Worm (Caenorhabditis elegans) whole organism, early embryonic: ENCODE results near the gene gst-42.

Experiments used
- B0310.2 ChIP-seq: sonication (generic microtip); optimal IDR thresholded peaks from 2 replicates; lab custom pipeline; 2016; ENCODE audit warnings: mild to moderate bottlenecking, missing genetic modification characterization, missing compliant biosample characterization
- F13C5.2 ChIP-seq: sonication (generic microtip); optimal IDR thresholded peaks from 2 replicates; lab custom pipeline; 2017; ENCODE audit warnings: mild to moderate bottlenecking, missing genetic modification characterization, inconsistent platforms, missing compliant biosample characterization
- aly-1 ChIP-seq: sonication (generic microtip); optimal IDR thresholded peaks from 2 replicates; lab custom pipeline; 2016; ENCODE audit warnings: missing genetic modification characterization, missing compliant biosample characterization
- ama-1 ChIP-seq: fragments of 150-350 bp; optimal IDR thresholded peaks from 2 replicates; lab custom pipeline; 2014
- ceh-13 ChIP-seq: fragments of 200-800 bp; sonication (Bioruptor generic); optimal IDR thresholded peaks from 2 replicates; lab custom pipeline; 2018; ENCODE audit warnings: mild to moderate bottlenecking, missing genetic modification characterization, missing compliant biosample characterization
- ceh-36 ChIP-seq: sonication (generic microtip); optimal IDR thresholded peaks from 2 replicates; lab custom pipeline; 2016; ENCODE audit warnings: missing genetic modification characterization, inconsistent platforms, missing compliant biosample characterization
- ets-7 ChIP-seq: sonication (generic microtip); optimal IDR thresholded peaks from 2 replicates; lab custom pipeline; 2016; ENCODE audit warnings: missing genotype, missing genetic modification characterization, missing compliant biosample characterization
- flt-1 ChIP-seq: fragments of 200-800 bp; sonication (Bioruptor generic); IDR thresholded peaks from 2 replicates; pipeline ENCODE4 v1.3.6; 2022; ENCODE audit warnings: missing genetic modification characterization, missing compliant biosample characterization
- hmbx-1 ChIP-seq: sonication (generic microtip); optimal IDR thresholded peaks from 2 replicates; lab custom pipeline; 2016; ENCODE audit warnings: mild to moderate bottlenecking, missing genetic modification characterization, missing compliant biosample characterization
- hmg-4 ChIP-seq: fragments of 200-800 bp; sonication (Bioruptor generic); optimal IDR thresholded peaks from 2 replicates; lab custom pipeline; 2018; ENCODE audit warnings: mild to moderate bottlenecking, missing genetic modification characterization, missing compliant biosample characterization
- hnd-1 ChIP-seq: sonication (generic microtip); optimal IDR thresholded peaks from 2 replicates; lab custom pipeline; 2016; ENCODE audit warnings: missing genetic modification characterization, missing compliant biosample characterization
- pes-1 ChIP-seq: fragments of 200-800 bp; sonication (Bioruptor generic); IDR thresholded peaks from 2 replicates; pipeline ENCODE4 v1.3.6; 2022; ENCODE audit warnings: missing genetic modification reagents, missing genetic modification characterization, missing compliant biosample characterization
- scrt-1 ChIP-seq: fragments of 200-800 bp; sonication (Bioruptor generic); IDR thresholded peaks from 2 replicates; pipeline ENCODE4 v1.3.6; 2022; ENCODE audit warnings: missing genetic modification characterization, missing compliant biosample characterization
- sea-1 ChIP-seq: fragments of 200-800 bp; sonication (Bioruptor generic); conservative IDR thresholded peaks from 2 replicates; pipeline ENCODE4 v1.3.6; 2022; ENCODE audit warnings: missing genetic modification characterization, missing compliant biosample characterization
- tbx-11 ChIP-seq: fragments of 200-800 bp; sonication (Bioruptor generic); IDR thresholded peaks from 2 replicates; pipeline ENCODE4 v1.3.6; 2022; ENCODE audit warnings: missing genetic modification characterization, missing compliant biosample characterization
- tbx-37 ChIP-seq: fragments of 200-800 bp; sonication (Bioruptor generic); conservative IDR thresholded peaks from 2 replicates; pipeline ENCODE4 v1.3.6; 2022; ENCODE audit warnings: missing genetic modification reagents, missing genetic modification characterization, missing compliant biosample characterization
- tra-4 ChIP-seq: sonication (generic microtip); optimal IDR thresholded peaks from 2 replicates; lab custom pipeline; 2017; ENCODE audit warnings: missing genetic modification characterization, missing compliant biosample characterization

Gene gst-42

DNA sequence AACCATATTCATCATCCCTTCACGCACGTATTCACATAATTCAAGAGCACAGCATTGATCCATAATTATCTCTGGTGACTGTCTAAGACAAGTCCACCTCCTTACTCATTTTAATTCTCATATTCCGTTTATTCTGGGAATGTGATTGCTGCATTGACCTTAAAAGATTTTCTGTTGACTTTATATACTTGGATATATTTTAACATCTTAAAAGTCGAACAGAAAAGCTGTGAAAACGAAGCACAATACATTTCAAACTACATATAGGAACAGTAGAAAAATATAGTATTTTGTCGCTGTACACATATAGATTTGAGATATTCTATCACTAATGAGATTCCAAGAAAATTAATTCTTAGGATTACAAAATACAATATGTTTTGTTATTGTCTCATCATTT, 24.6 kb upstream of the gst-42 start:
- no peak for TF ChIP-seq ets-7 (tag; lab: Kevin White, UChicago)
- TF ChIP-seq F13C5.2 (tag; lab: Kevin White, UChicago) = no peak
- TF ChIP-seq sea-1 = no peak
- no peak for TF ChIP-seq tbx-11 (GFP tag; lab: Robert Waterston, UW)
- TF ChIP-seq pes-1 (GFP tag; lab: Robert Waterston, UW) = no peak
- no peak for TF ChIP-seq flt-1 (GFP tag; lab: Robert Waterston, UW)
- no peak for TF ChIP-seq ceh-36 (tag; lab: Kevin White, UChicago)
- TF ChIP-seq tra-4 = no peak
- no peak for TF ChIP-seq scrt-1
- no peak for TF ChIP-seq B0310.2 (tag; lab: Kevin White, UChicago)
- no peak for TF ChIP-seq hnd-1 (tag; lab: Kevin White, UChicago)

DNA sequence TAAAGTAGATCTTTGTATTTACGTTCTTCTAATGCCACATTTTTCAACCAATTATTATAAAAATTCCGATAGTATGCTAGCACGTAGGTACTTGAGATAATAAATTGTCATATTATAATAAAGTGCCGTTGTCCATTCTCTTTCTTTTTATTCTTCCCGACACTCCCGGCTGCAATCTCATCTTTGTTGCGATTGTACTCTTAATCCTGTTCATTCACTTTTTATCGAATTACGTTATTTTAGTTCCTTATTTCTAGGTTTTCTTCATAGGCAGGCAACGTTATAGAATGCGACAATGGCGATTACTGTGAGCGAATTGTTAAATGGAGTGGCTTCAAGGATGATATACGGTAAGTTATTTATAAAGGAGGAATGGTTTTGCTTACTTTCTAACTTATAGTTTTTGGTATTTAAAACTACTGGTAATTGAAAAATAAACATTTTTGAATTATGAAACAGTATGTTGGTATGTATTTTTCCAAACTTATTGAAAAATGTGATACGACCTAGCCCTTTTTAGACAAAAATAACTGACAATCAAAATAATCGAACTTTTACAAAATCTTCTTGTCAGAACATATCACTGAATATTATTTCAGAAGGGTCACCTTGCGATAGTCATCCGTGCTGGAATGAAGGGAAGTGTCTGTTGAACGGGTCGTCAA, 18.2 kb upstream of the gst-42 start, which contains the start of gene C40H5.2:
Gene C40H5.2 (plus strand): TSS at position 256 of the 665 bp plus-strand sequence.
- TF ChIP-seq sea-1 (no peak), B0310.2 (tag; lab: Kevin White, UChicago) (no peak), ets-7 (tag; lab: Kevin White, UChicago) (no peak), tbx-11 (GFP tag; lab: Robert Waterston, UW) (no peak), hmbx-1 (tag; lab: Kevin White, UChicago) (no peak), ama-1 (lab: Kevin White, UChicago) (no peak), tbx-37 (no peak), ceh-13 (GFP tag; lab: Kevin White, UChicago) (no peak), flt-1 (GFP tag; lab: Robert Waterston, UW) (no peak)

DNA sequence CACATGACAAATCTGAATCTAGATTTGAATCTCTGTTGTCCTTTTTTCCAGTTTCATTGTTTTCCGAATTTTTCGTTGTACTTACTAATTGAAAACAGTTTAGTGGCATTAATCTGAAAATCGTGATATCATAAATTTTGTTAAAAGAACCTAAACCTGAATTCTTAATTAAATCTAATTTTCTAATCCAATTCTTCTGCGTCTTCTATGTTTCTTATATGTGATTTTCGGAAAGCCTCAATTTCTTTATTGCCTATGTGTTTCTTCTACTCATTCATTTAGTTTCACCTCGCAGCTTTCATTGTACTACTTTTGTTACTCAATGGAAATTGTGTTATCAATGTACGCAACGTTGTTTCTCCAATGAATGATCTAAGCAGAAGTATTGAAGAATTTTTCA, 16.0 kb upstream of the gst-42 start:
- TF ChIP-seq tra-4 (no peak), F13C5.2 (tag; lab: Kevin White, UChicago) (no peak), ceh-36 (tag; lab: Kevin White, UChicago) (no peak)

DNA sequence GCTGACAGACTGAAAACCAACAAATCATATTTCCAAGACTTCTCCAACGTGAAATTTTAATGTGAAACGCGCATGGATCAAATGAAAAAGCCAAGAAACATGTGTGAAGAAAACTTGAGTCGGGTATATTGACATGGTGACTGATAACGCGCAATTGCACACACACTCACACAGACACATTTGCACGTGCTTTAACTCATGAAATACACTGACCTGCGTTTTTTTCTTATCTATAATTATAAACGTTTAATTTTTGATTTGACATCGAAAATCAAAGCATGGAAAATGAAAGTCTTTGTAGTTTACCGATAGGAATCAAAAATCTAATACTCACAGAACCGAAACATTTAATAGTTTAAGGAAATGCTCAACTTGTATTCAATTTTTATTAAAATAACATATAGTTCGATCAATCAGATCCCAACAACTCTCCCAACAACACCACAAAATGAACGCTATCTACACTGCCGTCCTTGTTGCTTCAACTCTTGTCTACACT, 10.9 kb upstream of the gst-42 start, which contains the start of gene nspa-9:
Gene nspa-9 (plus strand): TSS at position 449 of the 499 bp plus-strand sequence.
- TF ChIP-seq tbx-11 (GFP tag; lab: Robert Waterston, UW) (no peak), F13C5.2 (tag; lab: Kevin White, UChicago) (no peak), flt-1 (GFP tag; lab: Robert Waterston, UW) (no peak), ceh-36 (tag; lab: Kevin White, UChicago) (no peak), scrt-1 (no peak), pes-1 (GFP tag; lab: Robert Waterston, UW) (no peak), aly-1 (tag; lab: Kevin White, UChicago) (no peak), hnd-1 (tag; lab: Kevin White, UChicago) (no peak), hmg-4 (GFP tag; lab: Kevin White, UChicago) (no peak), sea-1 (no peak), ets-7 (tag; lab: Kevin White, UChicago) (no peak), B0310.2 (tag; lab: Kevin White, UChicago) (no peak), ama-1 (lab: Kevin White, UChicago) (no peak), tbx-37 (no peak), hmbx-1 (tag; lab: Kevin White, UChicago) (no peak), ceh-13 (GFP tag; lab: Kevin White, UChicago) (no peak), tra-4 (no peak)

DNA sequence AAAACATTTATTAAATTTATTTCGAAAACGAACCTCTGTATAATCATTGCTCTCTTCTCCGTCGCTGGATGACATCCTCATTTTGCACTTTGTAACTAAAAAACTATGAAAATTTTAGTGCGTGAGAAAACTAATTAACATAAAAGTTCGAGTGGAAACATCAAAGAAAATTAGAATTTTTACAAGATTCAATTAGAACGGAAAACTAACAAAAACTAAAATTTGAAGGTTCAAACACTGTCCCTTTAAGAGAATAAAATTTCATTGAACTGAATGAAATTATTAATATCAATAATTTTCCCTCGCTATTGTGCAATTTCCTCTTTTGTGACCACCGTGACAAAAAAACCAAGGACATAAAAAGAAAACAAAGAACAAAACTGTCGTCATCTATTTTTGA, 9.3 kb upstream of the gst-42 start, which contains the start of gene D1053.3:
Gene D1053.3 (minus strand): TSS at position 101 of the 400 bp plus-strand sequence.
- TF ChIP-seq tbx-11 (GFP tag; lab: Robert Waterston, UW) (no peak), tra-4 (no peak), hnd-1 (tag; lab: Kevin White, UChicago) (no peak), ceh-13 (GFP tag; lab: Kevin White, UChicago) (no peak), F13C5.2 (tag; lab: Kevin White, UChicago) (no peak), ets-7 (tag; lab: Kevin White, UChicago) (no peak), ceh-36 (tag; lab: Kevin White, UChicago) (no peak), ama-1 (lab: Kevin White, UChicago) (no peak), hmbx-1 (tag; lab: Kevin White, UChicago) (no peak), hmg-4 (GFP tag; lab: Kevin White, UChicago) (no peak), flt-1 (GFP tag; lab: Robert Waterston, UW) (no peak)

DNA sequence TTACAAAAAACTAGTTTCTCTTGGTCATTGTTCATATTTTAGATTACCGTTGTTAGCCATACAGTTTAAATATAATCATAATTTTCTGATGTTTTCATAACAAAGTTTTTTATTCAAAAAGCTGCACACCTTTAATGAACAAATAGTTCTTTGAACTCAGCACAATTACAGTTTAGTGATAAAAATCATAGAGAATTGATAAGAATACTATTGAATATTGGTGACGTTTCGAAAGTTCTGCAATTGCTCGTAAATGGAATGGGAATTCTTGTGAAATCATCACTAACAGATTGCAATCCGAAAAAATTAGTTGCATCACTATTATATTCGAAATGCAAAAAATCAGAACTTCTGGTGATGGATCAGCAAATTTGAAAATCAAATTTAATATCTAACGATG, 6.4 kb upstream of the gst-42 start:
- TF ChIP-seq ceh-13 (GFP tag; lab: Kevin White, UChicago) (no peak), B0310.2 (tag; lab: Kevin White, UChicago) (no peak), aly-1 (tag; lab: Kevin White, UChicago) (no peak), pes-1 (GFP tag; lab: Robert Waterston, UW) (no peak), ama-1 (lab: Kevin White, UChicago) (no peak)

DNA sequence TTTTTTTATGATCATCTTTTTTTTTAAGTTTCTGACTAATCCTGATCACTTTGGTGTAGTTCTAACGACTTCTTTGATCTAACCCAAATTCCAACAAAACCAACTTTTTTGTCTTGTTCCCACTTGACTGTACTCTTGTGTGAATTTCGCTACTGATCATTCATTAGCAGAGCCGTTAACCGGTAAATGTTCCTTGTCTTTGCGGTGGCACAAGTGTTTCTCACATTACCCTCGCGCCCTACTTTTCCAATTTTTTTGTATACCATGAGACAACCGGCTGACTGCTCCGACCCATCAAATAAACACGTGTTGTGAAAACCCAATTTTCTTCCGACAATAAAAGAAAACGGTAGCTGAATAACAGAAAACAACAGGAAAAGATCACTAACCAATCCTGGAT, 5.0 kb upstream of the gst-42 start:
- TF ChIP-seq ets-7 (tag; lab: Kevin White, UChicago) (no peak), tbx-37 (no peak), hmbx-1 (tag; lab: Kevin White, UChicago) (no peak), tbx-11 (GFP tag; lab: Robert Waterston, UW) (no peak), hnd-1 (tag; lab: Kevin White, UChicago) (no peak), F13C5.2 (tag; lab: Kevin White, UChicago) (no peak), pes-1 (GFP tag; lab: Robert Waterston, UW) (no peak), ceh-36 (tag; lab: Kevin White, UChicago) (no peak), flt-1 (GFP tag; lab: Robert Waterston, UW) (no peak), ceh-13 (GFP tag; lab: Kevin White, UChicago) (no peak)
